Worm (Caenorhabditis elegans): Measurements from ENCODE around the gene tes-1.

ce11 chrIV:7488457-7488783 lies 37.2 kb upstream of the tes-1 start:
- TF ChIP-seq Y67H2A.10 (GFP tag; conservative IDR thresholded peaks at IDR 0.05) (no peak), Y56A3A.18 (GFP tag; IDR thresholded peaks at IDR 0.05) (no peak), ama-1 (optimal IDR thresholded peaks at IDR 0.05) (no peak), ama-1 (GFP tag; optimal IDR thresholded peaks at IDR 0.05) (no peak), unc-62 (GFP tag; optimal IDR thresholded peaks at IDR 0.05) (no peak), mel-28 (tag; optimal IDR thresholded peaks at IDR 0.05; ENCODE audit: borderline replicate concordance) (no peak), madf-3 (GFP tag; IDR thresholded peaks at IDR 0.05) (no peak), sea-2 (GFP tag; IDR thresholded peaks at IDR 0.05) (no peak), egrh-3 (GFP tag; IDR thresholded peaks at IDR 0.05) (no peak), F57C9.4 (tag; optimal IDR thresholded peaks at IDR 0.05) (no peak), let-526 (GFP tag; IDR thresholded peaks at IDR 0.05) (no peak), Y79H2A.3 (GFP tag; conservative IDR thresholded peaks at IDR 0.05) (no peak; the same call in 1 of the 2 replicates)

Measured in whole organism, young adult.